Worm (Caenorhabditis elegans): ENCODE measurements around the gene F18H3.4.

DNA sequence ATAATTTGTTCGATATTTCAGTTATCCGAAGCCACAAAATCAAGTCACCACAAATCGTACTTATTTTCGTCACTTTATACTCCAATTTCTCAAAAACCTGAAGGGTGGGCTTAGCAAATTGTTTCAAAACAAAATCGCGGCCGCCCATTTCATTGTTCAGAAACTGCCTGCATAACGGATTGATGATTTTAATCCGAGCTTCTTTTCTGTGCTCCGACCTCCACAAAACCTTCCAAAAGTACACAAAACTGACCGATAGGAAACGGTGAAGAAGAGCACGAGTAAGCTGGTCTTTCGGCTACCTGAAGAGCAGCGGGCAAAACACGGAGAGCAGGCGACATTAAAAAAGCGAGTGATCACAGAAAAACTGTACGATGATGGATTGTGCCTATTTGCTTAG, 37.5 kb downstream of the F18H3.4 start, which contains the start of gene R01E6.2:
- TF ChIP-seq tab-1 (GFP tag; IDR thresholded peaks at IDR 0.05) = no peak
- no peak for TF ChIP-seq ztf-29 (GFP tag; IDR thresholded peaks at IDR 0.05)
- TF ChIP-seq ztf-23 (GFP tag; IDR thresholded peaks at IDR 0.05) = no peak
- TF ChIP-seq klf-2 (GFP tag; conservative IDR thresholded peaks at IDR 0.05) = no peak
- no peak for TF ChIP-seq flt-1 (GFP tag; IDR thresholded peaks at IDR 0.05)
- no peak for TF ChIP-seq med-1 (GFP tag; optimal IDR thresholded peaks at IDR 0.05; ENCODE audit: insufficient read depth)
- TF ChIP-seq ref-1 (GFP tag; conservative IDR thresholded peaks at IDR 0.05) = no peak
